Worm (Caenorhabditis elegans): ENCODE measurements around the gene C44H9.4.
A peak's percentile ranks its signal among the peaks of the same experiment; 100 is the strongest.

The C44H9.4 gene

DNA sequence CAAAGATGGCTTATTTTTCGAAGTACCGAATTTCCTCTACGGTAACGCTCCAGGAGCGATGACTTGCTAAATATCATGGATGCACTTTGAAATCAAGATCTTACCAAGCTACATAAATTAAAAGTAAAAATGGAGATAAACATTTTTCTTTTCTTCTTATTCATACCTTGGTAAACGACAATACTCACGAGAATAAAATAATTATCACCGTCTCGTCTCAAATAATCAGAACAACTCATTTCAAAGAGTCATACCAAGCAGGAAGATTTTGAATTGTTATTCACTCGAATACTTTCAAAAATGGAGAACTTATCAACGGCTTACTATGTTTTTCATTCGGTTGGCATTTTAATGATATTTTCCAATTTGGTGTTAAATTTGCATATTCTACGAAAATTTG, 32.2 kb upstream of the C44H9.4 start, which contains the start of gene srbc-45:
srbc-45 (plus strand) TSS at position 301 of the 400 bp plus-strand sequence.
- TF ChIP-seq mep-1 (tag; optimal IDR thresholded peaks at IDR 0.05) (no peak), nhr-12 (tag; optimal IDR thresholded peaks at IDR 0.05) (no peak), elt-1 (tag; optimal IDR thresholded peaks at IDR 0.05; ENCODE audit: borderline replicate concordance, insufficient read depth) (no peak), hlh-1 (tag; optimal IDR thresholded peaks at IDR 0.05) (no peak), lsy-2 (tag; optimal IDR thresholded peaks at IDR 0.05) (no peak), nhr-2 (tag; optimal IDR thresholded peaks at IDR 0.05) (no peak), blmp-1 (tag; optimal IDR thresholded peaks at IDR 0.05) (no peak), nhr-237 (tag; optimal IDR thresholded peaks at IDR 0.05) (no peak), elt-3 (tag; optimal IDR thresholded peaks at IDR 0.05) (no peak), M03D4.4 (tag; optimal IDR thresholded peaks at IDR 0.05) (no peak), ham-2 (GFP tag; optimal IDR thresholded peaks at IDR 0.05) (no peak), snpc-4 (tag; optimal IDR thresholded peaks at IDR 0.05) (no peak), ceh-39 (tag; optimal IDR thresholded peaks at IDR 0.05) (no peak)

DNA sequence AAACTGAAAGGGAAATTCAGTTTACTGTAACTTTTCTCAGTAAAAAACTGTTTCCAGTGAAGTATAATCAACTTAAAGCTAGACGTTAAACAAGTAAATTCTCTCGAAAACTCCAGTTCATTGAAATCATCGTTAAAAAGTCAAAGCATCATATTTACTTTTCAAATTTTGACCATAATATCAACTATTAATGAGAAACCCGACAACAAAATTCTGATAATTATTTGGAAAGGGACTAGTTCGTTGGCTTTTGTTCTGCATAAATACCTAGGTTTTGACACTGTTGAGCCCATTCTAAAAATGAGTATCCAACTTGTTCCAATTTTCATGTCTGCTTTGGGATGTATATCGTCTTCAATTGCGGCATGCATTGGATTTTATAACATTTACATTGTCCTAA, 29.3 kb upstream of the C44H9.4 start, which contains the start of gene ZC443.7:
ZC443.7 (plus strand) TSS at position 301 of the 400 bp plus-strand sequence.
- TF ChIP-seq pha-4 (tag; optimal IDR thresholded peaks at IDR 0.05) (no peak), sem-2 (GFP tag; optimal IDR thresholded peaks at IDR 0.05) (no peak), ham-2 (GFP tag; optimal IDR thresholded peaks at IDR 0.05) (no peak)

DNA sequence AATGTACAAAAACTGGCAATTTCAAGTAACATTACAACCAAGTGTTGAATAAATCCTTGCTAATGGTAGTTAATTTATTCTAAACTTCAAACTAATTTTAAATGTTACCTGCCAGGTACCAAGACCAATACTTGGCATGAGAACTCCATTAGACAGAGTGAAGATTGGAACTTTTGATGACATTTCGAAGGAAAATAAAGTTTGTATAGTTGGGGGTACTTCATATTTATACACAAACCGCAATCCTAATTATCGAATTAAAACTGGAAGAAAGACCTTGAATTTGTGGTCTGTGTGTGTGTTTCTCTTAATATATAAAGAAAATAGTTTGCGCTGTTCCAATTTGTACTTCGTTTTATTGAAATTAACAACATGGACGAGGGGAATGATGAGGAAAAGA, 25.6 kb upstream of the C44H9.4 start, which contains the start of gene ZC443.1:
ZC443.1 (minus strand) TSS at position 205 of the 400 bp plus-strand sequence.
- no peak for TF ChIP-seq nhr-237 (tag; optimal IDR thresholded peaks at IDR 0.05)
- TF ChIP-seq unc-120 (tag; optimal IDR thresholded peaks at IDR 0.05; ENCODE audit: poor library complexity, severe bottlenecking): no peak
- TF ChIP-seq cnd-1 (tag; optimal IDR thresholded peaks at IDR 0.05): no peak
- TF ChIP-seq ceh-83 (GFP tag; optimal IDR thresholded peaks at IDR 0.05): no peak
- TF ChIP-seq pha-4 (tag; optimal IDR thresholded peaks at IDR 0.05): no peak
- TF ChIP-seq mab-5 (tag; optimal IDR thresholded peaks at IDR 0.05): no peak
- no peak for TF ChIP-seq nhr-76 (tag; optimal IDR thresholded peaks at IDR 0.05)
- TF ChIP-seq M03D4.4 (tag; optimal IDR thresholded peaks at IDR 0.05): no peak
- TF ChIP-seq sem-2 (GFP tag; optimal IDR thresholded peaks at IDR 0.05): no peak
- TF ChIP-seq flh-1 (GFP tag; optimal IDR thresholded peaks at IDR 0.05): no peak
- TF ChIP-seq drap-1 (GFP tag; optimal IDR thresholded peaks at IDR 0.05): no peak
- no peak for TF ChIP-seq unc-39 (tag; optimal IDR thresholded peaks at IDR 0.05)
- TF ChIP-seq snpc-4 (tag; optimal IDR thresholded peaks at IDR 0.05): no peak
- no peak for TF ChIP-seq ceh-43 (GFP tag; optimal IDR thresholded peaks at IDR 0.05)
- no peak for TF ChIP-seq blmp-1 (tag; optimal IDR thresholded peaks at IDR 0.05)
- TF ChIP-seq ztf-11 (tag; optimal IDR thresholded peaks at IDR 0.05): no peak
- no peak for TF ChIP-seq mep-1 (tag; optimal IDR thresholded peaks at IDR 0.05)
- no peak for TF ChIP-seq sptf-1 (tag; optimal IDR thresholded peaks at IDR 0.05)
- TF ChIP-seq elt-1 (tag; optimal IDR thresholded peaks at IDR 0.05; ENCODE audit: borderline replicate concordance, insufficient read depth): no peak
- TF ChIP-seq zip-8 (tag; optimal IDR thresholded peaks at IDR 0.05): no peak

DNA sequence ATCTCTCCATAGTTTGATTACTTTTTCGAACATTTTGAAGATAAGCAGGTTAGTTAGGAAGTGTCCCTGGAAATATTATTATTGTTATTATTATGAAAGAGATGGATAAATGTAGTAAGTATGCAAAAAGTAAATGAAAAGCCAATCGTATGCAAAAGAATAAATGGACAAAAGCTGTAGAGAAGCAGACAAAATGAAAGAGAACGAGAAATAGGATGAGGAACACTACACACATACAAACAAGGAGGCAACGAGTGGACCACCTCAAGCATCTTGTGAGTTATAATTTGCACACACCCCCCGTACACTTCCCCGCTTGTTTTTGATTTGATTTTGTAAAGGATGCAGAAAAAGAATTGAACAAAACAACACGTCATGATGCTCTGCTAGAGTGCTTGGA, 24.4 kb upstream of the C44H9.4 start, which contains the start of gene ZC443.2:
ZC443.2 (minus strand) TSS at position 67 of the 400 bp plus-strand sequence.
- TF ChIP-seq lsy-2 (tag; optimal IDR thresholded peaks at IDR 0.05): no peak
- TF ChIP-seq ztf-11 (tag; optimal IDR thresholded peaks at IDR 0.05): no peak
- no peak for TF ChIP-seq nhr-12 (tag; optimal IDR thresholded peaks at IDR 0.05)
- TF ChIP-seq ceh-39 (tag; optimal IDR thresholded peaks at IDR 0.05): no peak
- no peak for TF ChIP-seq flh-1 (GFP tag; optimal IDR thresholded peaks at IDR 0.05)
- peak; percentile 59 for TF ChIP-seq ces-1 (GFP tag; optimal IDR thresholded peaks at IDR 0.05)
- TF ChIP-seq sem-2 (GFP tag; optimal IDR thresholded peaks at IDR 0.05): no peak

DNA sequence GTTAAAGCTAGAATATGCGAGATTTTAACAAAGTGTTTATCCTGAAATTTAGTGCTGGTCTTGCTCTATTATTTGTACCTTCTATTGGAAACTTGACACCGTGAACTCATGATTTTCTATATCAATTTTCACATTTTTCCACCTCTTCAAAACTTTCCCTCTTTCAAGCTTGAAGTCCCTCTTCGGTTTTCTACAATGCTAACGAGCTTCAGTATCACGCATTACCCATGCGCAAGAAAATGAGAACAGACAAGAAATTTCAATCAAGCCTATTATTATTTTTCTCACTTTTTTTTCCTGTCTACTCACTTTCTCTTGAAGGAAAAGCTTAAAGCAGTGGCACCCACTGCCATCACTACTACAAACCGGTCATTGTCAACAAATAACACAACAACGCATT, 23.7 kb upstream of the C44H9.4 start:
- TF ChIP-seq sptf-1 (tag; optimal IDR thresholded peaks at IDR 0.05): no peak
- no peak for TF ChIP-seq lin-13 (tag; optimal IDR thresholded peaks at IDR 0.05)
- no peak for TF ChIP-seq ztf-11 (tag; optimal IDR thresholded peaks at IDR 0.05)
- no peak for TF ChIP-seq tbx-8 (GFP tag; optimal IDR thresholded peaks at IDR 0.05)
- TF ChIP-seq ceh-83 (GFP tag; optimal IDR thresholded peaks at IDR 0.05): no peak
- no peak for TF ChIP-seq hlh-1 (tag; optimal IDR thresholded peaks at IDR 0.05)
- TF ChIP-seq lsy-2 (tag; optimal IDR thresholded peaks at IDR 0.05): no peak
- no peak for TF ChIP-seq nhr-76 (tag; optimal IDR thresholded peaks at IDR 0.05)
- no peak for TF ChIP-seq mab-5 (tag; optimal IDR thresholded peaks at IDR 0.05)
- no peak for TF ChIP-seq mls-2 (tag; optimal IDR thresholded peaks at IDR 0.05)
